Worm (Caenorhabditis elegans): ENCODE measurements around the gene C37C3.11.

DNA sequence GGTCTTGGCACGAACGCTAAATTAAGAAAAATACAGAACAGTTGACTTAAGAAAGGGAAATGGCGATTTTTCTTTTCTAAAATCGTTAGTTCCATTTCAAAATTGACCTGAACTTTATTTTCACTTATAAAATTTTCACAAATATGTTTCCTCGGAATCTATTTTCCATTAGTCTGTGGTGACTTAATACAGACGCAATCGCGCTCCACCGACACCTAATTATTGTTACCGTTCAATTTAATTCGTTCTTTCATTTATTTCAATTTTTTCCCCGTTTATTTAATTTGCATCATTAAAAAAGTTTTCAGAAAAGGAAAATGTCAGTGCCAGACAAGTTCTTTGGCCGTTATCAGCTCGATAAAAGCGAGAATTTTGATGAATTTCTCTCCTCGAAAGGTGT is 44.3 kb downstream of the C37C3.11 start, which contains the start of gene lbp-4:
- TF ChIP-seq F52B5.7 (tag; optimal IDR thresholded peaks at IDR 0.05) (no peak), unc-62 (GFP tag; optimal IDR thresholded peaks at IDR 0.05) (no peak), hlh-26 (GFP tag; conservative IDR thresholded peaks at IDR 0.05) (no peak), cebp-2 (GFP tag; IDR thresholded peaks at IDR 0.05) (no peak), ccch-3 (GFP tag; optimal IDR thresholded peaks at IDR 0.05) (no peak)

Data from whole organism, young adult.